Worm (Caenorhabditis elegans) whole organism, young adult: ENCODE results near the gene W05B10.6.

Experiments
- efl-1 ChIP-seq: fragments of 150-350 bp; optimal IDR thresholded peaks from 2 replicates; lab custom pipeline; 2014; ENCODE audit warnings: missing biosample characterization, missing genetic modification reagents, missing genetic modification characterization
- lin-35 ChIP-seq, 3 experiments: fragments of 150-350 bp in 2 of 3; sonication (generic microtip) in 1 of 3; optimal IDR thresholded peaks; 2 replicates each; lab custom pipeline; 2014 to 2018; ENCODE audit warnings: missing biosample characterization in 3 of 3, missing genetic modification characterization in 3 of 3, missing genetic modification reagents in 3 of 3
- nhr-80 ChIP-seq: sonication (generic microtip); optimal IDR thresholded peaks from 2 replicates; lab custom pipeline; 2016; ENCODE audit warnings: missing genetic modification characterization, missing compliant biosample characterization
- repo-1 ChIP-seq: sonication (generic microtip); optimal IDR thresholded peaks from 2 replicates; lab custom pipeline; 2017; ENCODE audit warnings: mild to moderate bottlenecking, missing genetic modification characterization, missing compliant biosample characterization
- unc-62 ChIP-seq: fragments of 150-350 bp; optimal IDR thresholded peaks from 2 replicates; lab custom pipeline; 2014; ENCODE audit warnings: missing biosample characterization, missing genetic modification reagents, missing genetic modification characterization

- TF ChIP-seq unc-62 (GFP tag; lab: Kevin White, UChicago) (no peak), lin-35 (GFP tag; optimal IDR thresholded peaks at IDR 0.05; lab: Kevin White, UChicago) (no peak), nhr-80 (no peak), efl-1 (GFP tag; lab: Kevin White, UChicago) (no peak), repo-1 (tag; lab: Kevin White, UChicago) (no peak)
These were observed 26.0 kb downstream of the W05B10.6 start, which contains the start of gene srx-113 for ce11 chrV:12632048-12632447.
